Fruit fly (Drosophila melanogaster): ENCODE data around the gene NP15.6.

DNA sequence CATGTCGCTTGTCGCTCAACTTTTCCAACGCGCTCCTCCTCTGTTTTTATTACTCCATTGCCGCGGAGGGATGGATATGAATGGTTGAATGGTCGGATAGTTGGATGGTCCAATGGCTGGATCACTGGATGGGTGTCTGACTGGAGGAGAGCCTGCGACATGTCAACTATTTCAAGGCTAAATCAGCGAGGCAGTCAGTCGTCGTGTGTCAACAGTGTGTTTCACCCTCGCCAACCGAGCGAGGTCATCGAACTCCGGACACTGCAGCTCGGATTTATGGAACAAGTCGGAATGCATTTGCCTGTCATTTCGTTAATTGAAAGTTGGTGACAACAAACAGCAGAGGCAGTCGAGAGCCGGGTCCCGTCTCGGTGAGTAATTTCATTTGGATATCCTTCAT is 44.8 kb downstream of the NP15.6 start:
- TF ChIP-seq usp (GFP tag; optimal IDR thresholded peaks at IDR 0.05) (no peak), pan (optimal IDR thresholded peaks at IDR 0.05) (no peak), Dll (optimal IDR thresholded peaks at IDR 0.05) (no peak), psq (optimal IDR thresholded peaks at IDR 0.05) (no peak), CG8478 (optimal IDR thresholded peaks at IDR 0.05) (no peak), EcR (GFP tag; optimal IDR thresholded peaks at IDR 0.05) (peak in 1 of 2 experiments; percentile 17)

Measured in whole organism.